Worm (Caenorhabditis elegans): Measurements from ENCODE around the gene nlp-68.

DNA sequence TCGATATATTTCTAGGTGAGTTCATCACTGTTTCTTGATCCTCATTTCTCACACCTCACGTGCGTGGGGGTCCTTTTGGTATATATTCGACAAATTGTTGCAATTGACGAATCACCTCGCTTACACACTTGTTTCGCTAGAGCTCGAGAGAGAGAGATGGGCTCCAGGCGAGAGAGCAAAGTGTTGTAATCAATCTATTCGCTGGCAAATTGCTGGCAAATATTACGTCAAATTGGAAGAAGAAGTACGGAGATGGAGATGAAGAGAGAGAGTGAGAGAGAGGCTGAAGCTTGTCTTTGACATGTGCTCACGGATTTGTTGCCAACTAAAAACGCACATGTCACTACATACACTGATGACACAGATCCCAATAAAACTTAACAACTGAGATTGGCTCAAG lies 13.0 kb downstream of the nlp-68 start:
- TF ChIP-seq tra-4 (tag; optimal IDR thresholded peaks at IDR 0.05) (no peak), pes-1 (GFP tag; IDR thresholded peaks at IDR 0.05) (no peak)
